Fruit fly (Drosophila melanogaster) whole organism, embryonic: ENCODE measurements around the gene hyd.

Source experiments
- Asciz ChIP-seq: fragments of 200-800 bp; sonication (Bioruptor generic); optimal IDR thresholded peaks from 2 replicates; lab custom pipeline; 2017; ENCODE audit warnings: missing biosample characterization, mild to moderate bottlenecking, missing genetic modification characterization, missing genetic modification reagents
- CG10209 ChIP-seq: fragments of 200-800 bp; sonication (Bioruptor generic); optimal IDR thresholded peaks from 3 replicates; lab custom pipeline; 2017; ENCODE audit warnings: missing biosample characterization, mild to moderate bottlenecking, missing genetic modification characterization, missing genetic modification reagents
- CG11093 ChIP-seq: fragments of 200-800 bp; sonication (Bioruptor generic); IDR thresholded peaks from 3 replicates; pipeline ENCODE4 v1.3.6; 2022; ENCODE audit warnings: missing biosample characterization, missing genetic modification characterization
- CG12236 ChIP-seq: fragments of 200-800 bp; sonication (Bioruptor generic); optimal IDR thresholded peaks from 2 replicates; lab custom pipeline; 2016; ENCODE audit warnings: missing biosample characterization, missing genetic modification characterization
- CG12299 ChIP-seq: fragments of 200-800 bp; sonication (Bioruptor generic); optimal IDR thresholded peaks from 2 replicates; lab custom pipeline; 2018; ENCODE audit warnings: missing biosample characterization, mild to moderate bottlenecking, missing genetic modification characterization
- CG14014 ChIP-seq: fragments of 200-800 bp; sonication (Bioruptor generic); IDR thresholded peaks from 2 replicates; pipeline ENCODE4 v1.3.6; 2022; ENCODE audit warnings: missing biosample characterization, missing genetic modification characterization
- CG15601 ChIP-seq: fragments of 200-800 bp; sonication (Bioruptor generic); optimal IDR thresholded peaks from 3 replicates; lab custom pipeline; 2019; ENCODE audit warnings: missing biosample characterization, mild to moderate bottlenecking, missing genetic modification characterization, moderate library complexity
- CG1602 ChIP-seq: fragments of 200-800 bp; sonication (Bioruptor generic); optimal IDR thresholded peaks from 3 replicates; lab custom pipeline; 2016; ENCODE audit warnings: missing biosample characterization, missing genetic modification characterization
- CG1647 ChIP-seq: fragments of 200-800 bp; sonication (Bioruptor generic); optimal IDR thresholded peaks from 3 replicates; lab custom pipeline; 2016; ENCODE audit warnings: missing biosample characterization, missing genetic modification characterization
- CG18011 ChIP-seq: fragments of 200-800 bp; sonication (Bioruptor generic); optimal IDR thresholded peaks from 2 replicates; lab custom pipeline; 2017; ENCODE audit warnings: missing biosample characterization, missing genetic modification characterization, mild to moderate bottlenecking, moderate library complexity, missing genotype
- CG2199 ChIP-seq: fragments of 200-800 bp; sonication (Bioruptor generic); IDR thresholded peaks from 3 replicates; pipeline ENCODE4 v1.3.6; 2022; ENCODE audit warnings: missing biosample characterization, missing genetic modification characterization
- CG2875 ChIP-seq: fragments of 200-800 bp; sonication (Bioruptor generic); optimal IDR thresholded peaks from 2 replicates; lab custom pipeline; 2017; ENCODE audit warnings: missing biosample characterization, mild to moderate bottlenecking, missing genetic modification characterization, missing genetic modification reagents
- CG31441 ChIP-seq: fragments of 200-800 bp; sonication (Bioruptor generic); IDR thresholded peaks from 2 replicates; pipeline ENCODE4 v1.3.6; 2022; ENCODE audit warnings: missing biosample characterization, missing genetic modification characterization
- CG4404 ChIP-seq: fragments of 200-800 bp; sonication (Bioruptor generic); IDR thresholded peaks from 2 replicates; pipeline ENCODE4 v1.3.6; 2022; ENCODE audit warnings: missing biosample characterization, missing genetic modification characterization
- CG6175 ChIP-seq: fragments of 200-800 bp; sonication (Bioruptor generic); IDR thresholded peaks from 3 replicates; pipeline ENCODE4 v1.3.6; 2022; ENCODE audit warnings: missing biosample characterization, missing genetic modification characterization
- CG7963 ChIP-seq: fragments of 200-800 bp; sonication (Bioruptor generic); IDR thresholded peaks from 3 replicates; pipeline ENCODE4 v1.3.6; 2022; ENCODE audit warnings: missing biosample characterization, missing genetic modification characterization; ENCODE audit not compliant: partially characterized antibody
- CkIIα-i1 ChIP-seq: fragments of 200-800 bp; sonication (Bioruptor generic); IDR thresholded peaks from 2 replicates; pipeline ENCODE4 v1.3.6; 2022; ENCODE audit warnings: missing biosample characterization, missing genetic modification characterization
- D ChIP-seq, 2 experiments: fragments of 200-800 bp in 1 of 2; fragments of >200 bp in 1 of 2; sonication (Bioruptor generic) in 1 of 2; optimal IDR thresholded peaks; 2 replicates in 1 of 2; 3 replicates in 1 of 2; lab custom pipeline; 2017; ENCODE audit warnings: mild to moderate bottlenecking in 1 of 2, missing biosample characterization in 1 of 2, missing genetic modification characterization in 1 of 2, missing genetic modification reagents in 1 of 2
- Dip2 ChIP-seq: fragments of 200-800 bp; sonication (Bioruptor generic); IDR thresholded peaks from 2 replicates; pipeline ENCODE4 v1.3.6; 2022; ENCODE audit warnings: missing biosample characterization, missing genetic modification characterization
- Dip3 ChIP-seq: fragments of 200-800 bp; sonication (Bioruptor generic); optimal IDR thresholded peaks from 3 replicates; lab custom pipeline; 2016; ENCODE audit warnings: missing biosample characterization, missing genetic modification characterization
- Hr3 ChIP-seq: fragments of 200-800 bp; sonication (Bioruptor generic); optimal IDR thresholded peaks from 3 replicates; lab custom pipeline; 2016; ENCODE audit warnings: missing biosample characterization, missing genetic modification characterization
- Hr51 ChIP-seq, 2 experiments: fragments of 200-800 bp; sonication (Bioruptor generic); optimal IDR thresholded peaks; 2 replicates in 1 of 2; 3 replicates in 1 of 2; lab custom pipeline; 2016 to 2018; ENCODE audit warnings: missing biosample characterization in 2 of 2, missing genetic modification characterization in 2 of 2, mild to moderate bottlenecking in 1 of 2, moderate library complexity in 1 of 2
- Hsf ChIP-seq: fragments of 200-800 bp; sonication (Bioruptor generic); optimal IDR thresholded peaks from 3 replicates; lab custom pipeline; 2016; ENCODE audit warnings: missing biosample characterization, missing genetic modification characterization
- Opbp ChIP-seq: fragments of 200-800 bp; sonication (Bioruptor generic); IDR thresholded peaks from 3 replicates; pipeline ENCODE4 v1.3.6; 2022; ENCODE audit warnings: missing biosample characterization, missing genetic modification characterization; ENCODE audit not compliant: partially characterized antibody
- Stat92E ChIP-seq, 3 experiments: fragments of >200 bp in 2 of 3; fragments of 200-800 bp in 1 of 3; sonication (Bioruptor generic) in 1 of 3; optimal IDR thresholded peaks; 2 replicates each; lab custom pipeline; 2017 to 2019; ENCODE audit warnings: missing biosample characterization in 3 of 3, missing genetic modification characterization in 3 of 3, mild to moderate bottlenecking in 1 of 3, moderate library complexity in 1 of 3
- Xbp1 ChIP-seq: fragments of 200-800 bp; sonication (Bioruptor generic); optimal IDR thresholded peaks from 3 replicates; lab custom pipeline; 2016; ENCODE audit warnings: missing biosample characterization, mild to moderate bottlenecking, missing genetic modification characterization
- Xrp1 ChIP-seq: fragments of 200-800 bp; sonication (Bioruptor generic); IDR thresholded peaks from 2 replicates; pipeline ENCODE4 v1.3.6; 2022; ENCODE audit warnings: missing biosample characterization, missing genetic modification characterization
- ab ChIP-seq: fragments of 200-800 bp; sonication (Bioruptor generic); optimal IDR thresholded peaks from 2 replicates; lab custom pipeline; 2016; ENCODE audit warnings: missing biosample characterization, missing genetic modification characterization
- cato ChIP-seq: fragments of 200-800 bp; sonication (Bioruptor generic); optimal IDR thresholded peaks from 2 replicates; lab custom pipeline; 2016; ENCODE audit warnings: missing biosample characterization, missing genetic modification characterization, borderline replicate concordance
- croc ChIP-seq: fragments of 200-800 bp; sonication (Bioruptor generic); conservative IDR thresholded peaks from 3 replicates; pipeline ENCODE4 v1.3.6; 2022; ENCODE audit warnings: missing biosample characterization, missing genetic modification characterization
- disco-r ChIP-seq: fragments of 200-800 bp; sonication (Bioruptor generic); optimal IDR thresholded peaks from 2 replicates; lab custom pipeline; 2016; ENCODE audit warnings: missing biosample characterization, missing genetic modification characterization
- dpn ChIP-seq, 2 experiments: fragments of 200-800 bp; sonication (Bioruptor generic); optimal IDR thresholded peaks; 3 replicates each; lab custom pipeline; 2016; ENCODE audit warnings: missing biosample characterization in 2 of 2, missing genetic modification characterization in 2 of 2
- fd96Cb ChIP-seq: fragments of 200-800 bp; sonication (Bioruptor generic); optimal IDR thresholded peaks from 2 replicates; lab custom pipeline; 2018; ENCODE audit warnings: missing biosample characterization, mild to moderate bottlenecking, missing genetic modification characterization, moderate library complexity
- gsb ChIP-seq: fragments of 200-800 bp; sonication (Bioruptor generic); IDR thresholded peaks from 2 replicates; pipeline ENCODE4 v1.3.6; 2022; ENCODE audit warnings: missing biosample characterization, missing genetic modification characterization
- ham ChIP-seq: fragments of 200-800 bp; sonication (Bioruptor generic); IDR thresholded peaks from 2 replicates; pipeline ENCODE4 v1.3.6; 2022; ENCODE audit warnings: missing biosample characterization, missing genetic modification characterization
- insv ChIP-seq, 2 experiments: fragments of 200-800 bp; sonication (Bioruptor generic); optimal IDR thresholded peaks; 3 replicates each; lab custom pipeline; 2016 to 2018; ENCODE audit warnings: missing biosample characterization in 2 of 2, missing genetic modification characterization in 2 of 2
- kay ChIP-seq: fragments of 200-800 bp; sonication (Bioruptor generic); optimal IDR thresholded peaks from 2 replicates; lab custom pipeline; 2016; ENCODE audit warnings: missing biosample characterization, missing genetic modification characterization
- ken ChIP-seq: fragments of 200-800 bp; sonication (Bioruptor generic); IDR thresholded peaks from 3 replicates; pipeline ENCODE4 v1.3.6; 2022; ENCODE audit warnings: missing biosample characterization, missing genetic modification characterization
- klu ChIP-seq: fragments of 200-800 bp; sonication (Bioruptor generic); IDR thresholded peaks from 2 replicates; pipeline ENCODE4 v1.3.6; 2022; ENCODE audit warnings: missing biosample characterization, missing genetic modification characterization
- kni ChIP-seq: fragments of 200-800 bp; sonication (Bioruptor generic); optimal IDR thresholded peaks from 3 replicates; lab custom pipeline; 2017; ENCODE audit warnings: mild to moderate bottlenecking, missing biosample characterization, missing genetic modification reagents, missing genetic modification characterization
- lmd ChIP-seq: fragments of 200-800 bp; sonication (Bioruptor generic); IDR thresholded peaks from 2 replicates; pipeline ENCODE4 v1.3.6; 2022; ENCODE audit warnings: missing biosample characterization, missing genetic modification characterization
- luna ChIP-seq: fragments of 200-800 bp; sonication (Bioruptor generic); optimal IDR thresholded peaks from 2 replicates; lab custom pipeline; 2016; ENCODE audit warnings: missing biosample characterization, missing genetic modification characterization
- nerfin-2 ChIP-seq: fragments of 200-800 bp; sonication (Bioruptor generic); IDR thresholded peaks from 2 replicates; pipeline ENCODE4 v1.3.6; 2022; ENCODE audit warnings: missing biosample characterization, missing genetic modification characterization; ENCODE audit not compliant: partially characterized antibody
- pros ChIP-seq: fragments of 200-800 bp; sonication (Bioruptor generic); optimal IDR thresholded peaks from 3 replicates; lab custom pipeline; 2019; ENCODE audit warnings: missing biosample characterization, mild to moderate bottlenecking, missing genetic modification characterization, moderate library complexity
- sc ChIP-seq, 3 experiments: fragments of >200 bp in 2 of 3; fragments of 200-800 bp in 1 of 3; sonication (Bioruptor generic) in 1 of 3; optimal IDR thresholded peaks; 2 replicates in 2 of 3; 3 replicates in 1 of 3; lab custom pipeline; 2017; ENCODE audit warnings: mild to moderate bottlenecking in 1 of 3, missing biosample characterization in 1 of 3, missing genetic modification characterization in 1 of 3, missing genetic modification reagents in 1 of 3
- sd ChIP-seq: fragments of 200-800 bp; sonication (Bioruptor generic); optimal IDR thresholded peaks from 3 replicates; lab custom pipeline; 2018; ENCODE audit warnings: missing biosample characterization, mild to moderate bottlenecking, missing genetic modification characterization, moderate library complexity
- tgo ChIP-seq: fragments of 200-800 bp; sonication (Bioruptor generic); IDR thresholded peaks from 3 replicates; pipeline ENCODE4 v1.3.6; 2022; ENCODE audit warnings: missing biosample characterization, missing genetic modification characterization
- tin ChIP-seq: fragments of 200-800 bp; sonication (Bioruptor generic); optimal IDR thresholded peaks from 3 replicates; lab custom pipeline; 2016; ENCODE audit warnings: missing biosample characterization, missing genetic modification characterization
- zf30C ChIP-seq: fragments of 200-800 bp; sonication (Bioruptor generic); optimal IDR thresholded peaks from 3 replicates; lab custom pipeline; 2018; ENCODE audit warnings: missing biosample characterization, mild to moderate bottlenecking, missing genetic modification characterization
- zfh1 ChIP-seq: fragments of 200-800 bp; sonication (Bioruptor generic); IDR thresholded peaks from 3 replicates; pipeline ENCODE4 v1.3.6; 2022; ENCODE audit warnings: missing biosample characterization, missing genetic modification characterization

hyd gene

dm6 chr3R:9702567-9702966 is 22.8 kb downstream of the hyd start (continued):
- TF ChIP-seq CG2875 (GFP tag; lab: Kevin White, UChicago), result peak; percentile 86
- no peak for TF ChIP-seq Opbp (GFP tag; lab: Robert Waterston, UW)
- TF ChIP-seq CG11093, result peak; percentile 82; the same call in 2 of the 3 replicates
- TF ChIP-seq dpn (GFP tag; optimal IDR thresholded peaks at IDR 0.05; lab: Kevin White, UChicago), result peak; percentile 84 to 87
- TF ChIP-seq CG18011 (GFP tag; lab: Kevin White, UChicago), result peak; percentile 76
- peak in 1 of 3 experiments; percentile 49 for TF ChIP-seq Stat92E (GFP tag; optimal IDR thresholded peaks at IDR 0.05; lab: Kevin White, UChicago)
- TF ChIP-seq gsb (GFP tag; lab: Robert Waterston, UW), result no peak
- TF ChIP-seq tin, result peak; percentile 81
- TF ChIP-seq ken (GFP tag; lab: Robert Waterston, UW), result no peak
- TF ChIP-seq zf30C, result no peak
- TF ChIP-seq ham, result no peak
- peak; percentile 89 for TF ChIP-seq Xbp1 (GFP tag; lab: Kevin White, UChicago)
- no peak for TF ChIP-seq CG7963 (GFP tag; lab: Robert Waterston, UW)
- TF ChIP-seq cato (GFP tag; lab: Kevin White, UChicago), result peak; percentile 65
- no peak for TF ChIP-seq Xrp1 (GFP tag; lab: Robert Waterston, UW)
- TF ChIP-seq D (optimal IDR thresholded peaks at IDR 0.05; lab: Kevin White, UChicago), result no peak
- TF ChIP-seq D (GFP tag; optimal IDR thresholded peaks at IDR 0.05; lab: Kevin White, UChicago), result peak; percentile 85
- no peak for TF ChIP-seq sc (optimal IDR thresholded peaks at IDR 0.05; lab: Kevin White, UChicago)
- peak; percentile 79 for TF ChIP-seq sc (GFP tag; optimal IDR thresholded peaks at IDR 0.05; lab: Kevin White, UChicago)
- no peak for TF ChIP-seq lmd (GFP tag; lab: Robert Waterston, UW)
- no peak for TF ChIP-seq CG2199
- peak in 1 of 2 experiments; percentile 33 for TF ChIP-seq insv (GFP tag; optimal IDR thresholded peaks at IDR 0.05; lab: Kevin White, UChicago)
- TF ChIP-seq Dip3 (GFP tag; lab: Kevin White, UChicago), result peak; percentile 76
- TF ChIP-seq kay (GFP tag; lab: Kevin White, UChicago), result peak; percentile 90
- TF ChIP-seq Dip2 (GFP tag; lab: Robert Waterston, UW), result no peak
- peak; percentile 92 for TF ChIP-seq CG10209 (GFP tag; lab: Kevin White, UChicago)
- peak; percentile 71 to 93 for TF ChIP-seq Hr51 (GFP tag; optimal IDR thresholded peaks at IDR 0.05; lab: Kevin White, UChicago)
- TF ChIP-seq tgo (GFP tag; lab: Robert Waterston, UW), result no peak
- TF ChIP-seq Hr3 (GFP tag; lab: Kevin White, UChicago), result peak; percentile 82
- no peak for TF ChIP-seq zfh1
- TF ChIP-seq Hsf, result peak; percentile 89
- peak; percentile 86 for TF ChIP-seq CG12299 (tag; lab: Kevin White, UChicago)
- TF ChIP-seq luna (GFP tag; lab: Kevin White, UChicago), result peak; percentile 44
- TF ChIP-seq CG4404 (GFP tag; lab: Robert Waterston, UW), result no peak
- TF ChIP-seq CG15601 (tag; lab: Kevin White, UChicago), result peak; percentile 85
- no peak for TF ChIP-seq CG6175 (GFP tag; lab: Robert Waterston, UW)
- TF ChIP-seq CG14014 (GFP tag; lab: Robert Waterston, UW), result no peak
- TF ChIP-seq CG1602, result peak; percentile 78
- TF ChIP-seq pros (GFP tag; lab: Kevin White, UChicago), result no peak
- peak; percentile 74 for TF ChIP-seq CG12236
- no peak for TF ChIP-seq klu (GFP tag; lab: Robert Waterston, UW)
- TF ChIP-seq CG31441, result no peak
- TF ChIP-seq ab (GFP tag; lab: Kevin White, UChicago), result peak; percentile 70
- peak; percentile 90 for TF ChIP-seq fd96Cb (tag; lab: Kevin White, UChicago)
- peak; percentile 76 for TF ChIP-seq croc (GFP tag; lab: Robert Waterston, UW)
- peak; percentile 65 for TF ChIP-seq disco-r
- TF ChIP-seq CG1647 (GFP tag; lab: Kevin White, UChicago), result peak; percentile 78
- TF ChIP-seq kni (GFP tag; lab: Kevin White, UChicago), result peak; percentile 12
- TF ChIP-seq CkIIα-i1, result no peak
- TF ChIP-seq sd (tag; lab: Kevin White, UChicago), result peak; percentile 94
- TF ChIP-seq Asciz (GFP tag; lab: Kevin White, UChicago), result peak; percentile 89
- no peak for TF ChIP-seq nerfin-2 (GFP tag; lab: Robert Waterston, UW)
